Fruit fly (Drosophila melanogaster): Measurements from ENCODE around the gene CG4066.

DNA sequence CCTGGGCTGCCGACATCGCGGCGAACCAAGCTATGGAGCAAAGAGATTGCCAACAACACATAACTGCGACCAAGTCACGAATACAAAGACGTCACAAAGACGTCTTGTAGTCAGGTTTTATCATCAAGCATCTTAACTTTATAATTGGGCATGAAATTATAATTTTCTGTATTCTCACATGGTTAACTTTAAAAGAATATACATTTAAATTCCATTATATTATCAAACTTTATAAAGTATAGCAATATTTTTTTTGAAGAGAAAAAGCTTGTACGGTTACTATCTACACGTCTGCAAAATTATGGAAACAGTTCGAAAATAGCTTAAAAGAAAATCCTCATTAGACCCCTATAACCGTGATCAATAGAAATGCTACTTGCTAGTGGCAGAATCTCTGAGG is 40.9 kb downstream of the CG4066 start, which contains the start of gene CG10041:
- TF ChIP-seq pan (optimal IDR thresholded peaks at IDR 0.05) (no peak), psq (optimal IDR thresholded peaks at IDR 0.05) (no peak), CG8478 (optimal IDR thresholded peaks at IDR 0.05) (no peak), usp (GFP tag; optimal IDR thresholded peaks at IDR 0.05) (no peak), Dll (optimal IDR thresholded peaks at IDR 0.05) (no peak)
